Worm (Caenorhabditis elegans) whole organism, L3 larva: Measurements from ENCODE around the gene fzy-1.

Source experiments
- R02D3.7 ChIP-seq: fragments of 150-350 bp; optimal IDR thresholded peaks from 2 replicates; lab custom pipeline; 2014; ENCODE audit warnings: missing biosample characterization, missing genetic modification characterization
- ZK546.5 ChIP-seq: sonication (generic microtip); optimal IDR thresholded peaks from 2 replicates; lab custom pipeline; 2017; ENCODE audit warnings: missing biosample characterization, missing genetic modification characterization
- ama-1 ChIP-seq: fragments of 150-350 bp; optimal IDR thresholded peaks from 2 replicates; lab custom pipeline; 2018
- ceh-16 ChIP-seq: sonication (generic microtip); optimal IDR thresholded peaks from 2 replicates; lab custom pipeline; 2017; ENCODE audit warnings: missing biosample characterization, missing genetic modification characterization
- ceh-28 ChIP-seq: fragments of 150-350 bp; optimal IDR thresholded peaks from 2 replicates; lab custom pipeline; 2014; ENCODE audit warnings: missing biosample characterization, missing genetic modification reagents, missing genetic modification characterization
- ceh-82 ChIP-seq: fragments of 150-350 bp; optimal IDR thresholded peaks from 2 replicates; lab custom pipeline; 2014; ENCODE audit warnings: missing biosample characterization, missing genetic modification characterization
- egl-5 ChIP-seq: fragments of 150-350 bp; optimal IDR thresholded peaks from 2 replicates; lab custom pipeline; 2017; ENCODE audit warnings: missing biosample characterization, missing genetic modification reagents, missing genetic modification characterization, inconsistent platforms
- elt-1 ChIP-seq: fragments of 150-350 bp; optimal IDR thresholded peaks from 2 replicates; lab custom pipeline; 2014; ENCODE audit warnings: missing biosample characterization, missing genetic modification characterization
- elt-3 ChIP-seq, 3 experiments: fragments of 150-350 bp in 1 of 3; sonication (generic microtip) in 2 of 3; optimal IDR thresholded peaks; 2 replicates in 2 of 3; 4 replicates in 1 of 3; lab custom pipeline; 2014 to 2017; ENCODE audit warnings: missing biosample characterization in 3 of 3, missing genetic modification characterization in 3 of 3
- eor-1 ChIP-seq, 2 experiments: fragments of 150-350 bp; optimal IDR thresholded peaks; 2 replicates each; lab custom pipeline; 2014 to 2018; ENCODE audit warnings: missing biosample characterization in 2 of 2, missing genetic modification characterization in 2 of 2
- fkh-10 ChIP-seq: sonication (generic microtip); optimal IDR thresholded peaks from 2 replicates; lab custom pipeline; 2017; ENCODE audit warnings: missing biosample characterization, missing genetic modification reagents, missing genetic modification characterization
- fkh-2 ChIP-seq: fragments of 150-350 bp; optimal IDR thresholded peaks from 2 replicates; lab custom pipeline; 2014; ENCODE audit warnings: missing biosample characterization, missing genetic modification reagents, missing genetic modification characterization
- lin-15B ChIP-seq: fragments of 150-350 bp; optimal IDR thresholded peaks from 2 replicates; lab custom pipeline; 2014; ENCODE audit warnings: missing biosample characterization, missing genetic modification characterization
- lin-39 ChIP-seq: fragments of 150-350 bp; optimal IDR thresholded peaks from 2 replicates; lab custom pipeline; 2018; ENCODE audit warnings: missing biosample characterization, missing genetic modification reagents, missing genetic modification characterization
- mdl-1 ChIP-seq: fragments of 150-350 bp; optimal IDR thresholded peaks from 2 replicates; lab custom pipeline; 2014; ENCODE audit warnings: missing biosample characterization, missing genetic modification characterization
- mml-1 ChIP-seq: fragments of 150-350 bp; sonication (generic microtip); optimal IDR thresholded peaks from 3 replicates; lab custom pipeline; 2014; ENCODE audit warnings: missing biosample characterization, missing genetic modification characterization
- nfya-1 ChIP-seq: sonication (generic microtip); optimal IDR thresholded peaks from 2 replicates; lab custom pipeline; 2017; ENCODE audit warnings: missing genetic modification characterization, mild to moderate bottlenecking, missing compliant biosample characterization, antibody characterized with exemption, moderate library complexity; ENCODE audit not compliant: insufficient read depth
- nhr-12 ChIP-seq: fragments of 150-350 bp; optimal IDR thresholded peaks from 2 replicates; lab custom pipeline; 2014; ENCODE audit warnings: missing biosample characterization, missing genetic modification characterization
- nhr-23 ChIP-seq: fragments of 150-350 bp; optimal IDR thresholded peaks from 2 replicates; lab custom pipeline; 2014; ENCODE audit warnings: missing biosample characterization, missing genetic modification reagents, missing genetic modification characterization
- nhr-237 ChIP-seq: fragments of 150-350 bp; optimal IDR thresholded peaks from 2 replicates; lab custom pipeline; 2014; ENCODE audit warnings: missing biosample characterization, missing genetic modification characterization
- nhr-25 ChIP-seq: sonication (generic microtip); optimal IDR thresholded peaks from 2 replicates; lab custom pipeline; 2017; ENCODE audit warnings: missing biosample characterization, missing genetic modification characterization
- nhr-28 ChIP-seq: fragments of 150-350 bp; optimal IDR thresholded peaks from 2 replicates; lab custom pipeline; 2014; ENCODE audit warnings: missing biosample characterization, missing genetic modification characterization
- nhr-43 ChIP-seq: sonication (generic microtip); optimal IDR thresholded peaks from 2 replicates; lab custom pipeline; 2016; ENCODE audit warnings: mild to moderate bottlenecking, missing genetic modification characterization, missing compliant biosample characterization; ENCODE audit not compliant: poor library complexity, severe bottlenecking
- nhr-76 ChIP-seq: fragments of 150-350 bp; sonication (generic microtip); optimal IDR thresholded peaks from 5 replicates; lab custom pipeline; 2014; ENCODE audit warnings: missing biosample characterization, missing genetic modification characterization
- pha-4 ChIP-seq: fragments of 150-350 bp; optimal IDR thresholded peaks from 2 replicates; lab custom pipeline; 2014; ENCODE audit warnings: missing biosample characterization, missing genetic modification reagents, missing genetic modification characterization
- pqm-1 ChIP-seq: fragments of 150-350 bp; optimal IDR thresholded peaks from 2 replicates; lab custom pipeline; 2017; ENCODE audit warnings: missing biosample characterization, missing genetic modification characterization, inconsistent platforms
- sea-2 ChIP-seq: fragments of 150-350 bp; sonication (generic microtip); optimal IDR thresholded peaks from 4 replicates; lab custom pipeline; 2014; ENCODE audit warnings: missing biosample characterization, missing genetic modification reagents, missing genetic modification characterization
- snpc-4 ChIP-seq: fragments of 150-350 bp; optimal IDR thresholded peaks from 2 replicates; lab custom pipeline; 2014; ENCODE audit warnings: missing biosample characterization, missing genetic modification characterization
- tbx-2 ChIP-seq: sonication (generic microtip); optimal IDR thresholded peaks from 2 replicates; lab custom pipeline; 2016; ENCODE audit warnings: mild to moderate bottlenecking, missing genetic modification characterization, missing compliant biosample characterization
- unc-39 ChIP-seq: sonication (generic microtip); optimal IDR thresholded peaks from 4 replicates; lab custom pipeline; 2017; ENCODE audit warnings: missing biosample characterization, missing genetic modification characterization

The fzy-1 gene

DNA sequence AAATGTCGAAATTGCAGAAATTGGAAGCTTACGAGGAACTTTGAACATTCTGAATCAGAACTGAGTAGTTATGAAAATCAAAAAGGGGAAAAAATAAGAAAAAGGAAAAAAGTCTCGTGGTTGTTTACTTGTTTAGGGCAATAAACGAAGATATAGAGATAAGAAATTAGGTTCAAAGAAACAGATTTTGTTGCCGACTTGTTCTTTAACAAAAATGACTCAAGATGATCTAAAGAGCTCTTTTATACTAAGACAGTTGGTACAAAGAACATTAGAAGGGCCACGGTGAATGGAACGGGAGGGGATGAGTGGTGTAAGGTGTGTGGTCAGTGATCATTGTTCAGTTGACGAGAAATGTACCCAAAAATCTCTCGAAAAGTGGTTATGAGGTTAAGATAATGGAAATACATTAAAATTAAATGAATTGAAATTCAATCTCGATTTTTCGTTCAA lies 46.9 kb downstream of the fzy-1 start, which contains the start of gene acdh-2:
acdh-2 (minus strand) TSS at position 51 of the 453 bp plus-strand sequence.
- TF ChIP-seq ama-1 (lab: Kevin White, UChicago) (no peak), snpc-4 (no peak), ceh-82 (tag; lab: Kevin White, UChicago) (no peak), nhr-28 (no peak), nhr-237 (tag; lab: Kevin White, UChicago) (no peak), elt-3 (tag; optimal IDR thresholded peaks at IDR 0.05; lab: Kevin White, UChicago) (no peak), nfya-1 (peak; percentile 35), nhr-43 (peak; percentile 18), fkh-10 (GFP tag; lab: Kevin White, UChicago) (no peak), fkh-2 (tag; lab: Kevin White, UChicago) (no peak), eor-1 (tag; optimal IDR thresholded peaks at IDR 0.05; lab: Kevin White, UChicago) (no peak), mml-1 (tag; lab: Kevin White, UChicago) (no peak), R02D3.7 (no peak)
- TF ChIP-seq, all 47 proteins: peak for 2

DNA sequence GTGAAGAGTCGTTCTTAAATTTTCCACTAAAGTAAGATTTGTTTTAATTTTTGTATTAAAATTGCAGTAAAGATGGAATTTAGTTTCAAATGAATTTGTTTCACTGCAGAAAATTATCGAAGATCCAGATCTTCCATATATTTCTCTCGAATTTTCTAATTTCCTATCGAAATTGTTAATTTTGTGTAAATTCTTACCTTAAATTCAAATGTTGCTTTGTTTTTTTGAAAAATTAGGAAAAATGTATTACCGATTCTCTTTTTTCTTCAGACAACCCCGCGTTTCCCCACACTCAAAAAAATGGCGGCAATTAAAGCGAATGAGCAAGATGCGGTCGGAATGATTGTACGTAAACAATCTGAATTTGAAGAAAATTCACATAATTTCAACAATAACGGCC lies 49.2 kb downstream of the fzy-1 start, which contains the start of gene C17C3.6:
C17C3.6 (plus strand) TSS at position 301 of the 400 bp plus-strand sequence.
- no peak for TF ChIP-seq lin-15B
- TF ChIP-seq mdl-1: no peak
- no peak for TF ChIP-seq egl-5 (tag; lab: Kevin White, UChicago)
- TF ChIP-seq elt-1 (tag; lab: Kevin White, UChicago): no peak
- no peak for TF ChIP-seq nhr-76
- no peak for TF ChIP-seq lin-39 (tag; lab: Kevin White, UChicago)
- TF ChIP-seq unc-39 (tag; lab: Kevin White, UChicago): no peak
- no peak for TF ChIP-seq ama-1 (lab: Kevin White, UChicago)
- no peak for TF ChIP-seq mml-1 (tag; lab: Kevin White, UChicago)
- no peak for TF ChIP-seq snpc-4
- no peak for TF ChIP-seq R02D3.7
- no peak for TF ChIP-seq tbx-2 (tag; lab: Kevin White, UChicago)
- TF ChIP-seq ceh-28: no peak
- no peak for TF ChIP-seq pqm-1 (tag; lab: Kevin White, UChicago)
- TF ChIP-seq nhr-12 (tag; lab: Kevin White, UChicago): no peak
- TF ChIP-seq sea-2 (GFP tag; lab: Kevin White, UChicago): no peak
- no peak for TF ChIP-seq nhr-23
- TF ChIP-seq ZK546.5 (tag; lab: Kevin White, UChicago): no peak
- TF ChIP-seq pha-4 (tag; lab: Kevin White, UChicago): no peak

DNA sequence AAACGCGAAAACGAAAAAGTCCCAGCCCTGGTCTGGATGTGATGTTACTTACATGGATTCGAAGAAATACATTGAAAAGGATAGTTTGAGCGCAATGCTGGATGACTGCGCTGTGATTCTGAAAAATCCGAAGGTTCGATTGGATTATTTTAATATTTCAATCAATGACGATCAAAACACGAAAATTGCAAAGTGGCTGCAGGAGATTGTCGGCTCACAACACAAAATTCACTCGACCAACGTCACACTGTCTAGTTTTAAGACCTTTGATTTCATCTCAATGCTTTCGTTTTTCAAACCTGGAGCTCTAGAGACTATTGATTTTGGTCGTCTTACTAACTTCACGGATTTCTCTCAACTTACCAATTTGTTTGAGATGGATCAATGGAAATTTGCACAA lies 50.9 kb downstream of the fzy-1 start, which contains the start of gene C17C3.5:
C17C3.5 (plus strand) TSS at position 301 of the 400 bp plus-strand sequence.
- TF ChIP-seq ceh-82 (tag; lab: Kevin White, UChicago): no peak
- TF ChIP-seq lin-15B: no peak
- TF ChIP-seq nhr-25 (tag; lab: Kevin White, UChicago): no peak
- TF ChIP-seq ceh-16 (tag; lab: Kevin White, UChicago): no peak
